Worm (Caenorhabditis elegans) whole organism, late embryonic: Measurements from ENCODE around the gene dlc-3.

ENCODE experiments used
- T23F11.4 ChIP-seq: fragments of 200-800 bp; sonication (Bioruptor generic); optimal IDR thresholded peaks from 2 replicates; lab custom pipeline; 2018; ENCODE audit warnings: mild to moderate bottlenecking, missing genetic modification characterization, missing compliant biosample characterization
- ama-1 ChIP-seq: fragments of 150-350 bp; optimal IDR thresholded peaks from 2 replicates; lab custom pipeline; 2014
- ceh-6 ChIP-seq: fragments of 200-800 bp; sonication (Bioruptor generic); optimal IDR thresholded peaks from 2 replicates; lab custom pipeline; 2018; ENCODE audit warnings: mild to moderate bottlenecking, missing genetic modification characterization, missing compliant biosample characterization
- hlh-30 ChIP-seq: sonication (generic microtip); optimal IDR thresholded peaks from 2 replicates; lab custom pipeline; 2017; ENCODE audit warnings: antibody characterized with exemption, missing genetic modification characterization, missing compliant biosample characterization; ENCODE audit not compliant: insufficient read depth
- nfya-1 ChIP-seq: sonication (generic microtip); optimal IDR thresholded peaks from 2 replicates; lab custom pipeline; 2017; ENCODE audit warnings: missing genetic modification characterization, mild to moderate bottlenecking, missing compliant biosample characterization, antibody characterized with exemption, moderate library complexity
- sox-4 ChIP-seq: sonication (generic microtip); optimal IDR thresholded peaks from 2 replicates; lab custom pipeline; 2017; ENCODE audit warnings: mild to moderate bottlenecking, missing genetic modification characterization, inconsistent platforms, missing compliant biosample characterization
- ttx-3 ChIP-seq: sonication (generic microtip); optimal IDR thresholded peaks from 2 replicates; lab custom pipeline; 2016; ENCODE audit warnings: missing genetic modification reagents, missing genetic modification characterization, missing compliant biosample characterization

- TF ChIP-seq ttx-3 (tag; lab: Kevin White, UChicago), result no peak
- peak; percentile 26 for TF ChIP-seq hlh-30
- TF ChIP-seq sox-4 (tag; lab: Kevin White, UChicago), result no peak
- no peak for TF ChIP-seq ama-1 (lab: Kevin White, UChicago)
- TF ChIP-seq nfya-1 (tag; lab: Kevin White, UChicago), result no peak
- no peak for TF ChIP-seq ceh-6
- no peak for TF ChIP-seq T23F11.4 (GFP tag; lab: Kevin White, UChicago)
Measured at ce11 chrIV:16400412-16401381, 31.3 kb upstream of the dlc-3 start.
